Fruit fly (Drosophila melanogaster) whole organism, embryonic: ENCODE data around the gene Kaz-m1.

Source experiments
- Atf-2 ChIP-seq: fragments of 200-800 bp; sonication (Bioruptor generic); optimal IDR thresholded peaks from 2 replicates; lab custom pipeline; 2016; ENCODE audit warnings: missing biosample characterization, missing genetic modification characterization
- CG10267 ChIP-seq: fragments of 200-800 bp; sonication (Bioruptor generic); optimal IDR thresholded peaks from 2 replicates; lab custom pipeline; 2018; ENCODE audit warnings: missing biosample characterization, mild to moderate bottlenecking, missing genetic modification characterization, moderate library complexity
- CG10654 ChIP-seq: fragments of 200-800 bp; sonication (Bioruptor generic); optimal IDR thresholded peaks from 2 replicates; lab custom pipeline; 2016; ENCODE audit warnings: missing biosample characterization, missing genetic modification characterization
- CG10959 ChIP-seq: fragments of 200-800 bp; sonication (Bioruptor generic); IDR thresholded peaks from 2 replicates; pipeline ENCODE4 v1.3.6; 2022; ENCODE audit warnings: missing biosample characterization, missing genetic modification characterization
- CG13424 ChIP-seq: fragments of 200-800 bp; sonication (Bioruptor generic); optimal IDR thresholded peaks from 2 replicates; lab custom pipeline; 2019; ENCODE audit warnings: missing biosample characterization, mild to moderate bottlenecking, missing genetic modification characterization, moderate library complexity
- CG1602 ChIP-seq: fragments of 200-800 bp; sonication (Bioruptor generic); optimal IDR thresholded peaks from 3 replicates; lab custom pipeline; 2016; ENCODE audit warnings: missing biosample characterization, missing genetic modification characterization
- CG17612 ChIP-seq: fragments of 200-800 bp; sonication (Bioruptor generic); IDR thresholded peaks from 2 replicates; pipeline ENCODE4 v1.3.6; 2022; ENCODE audit warnings: missing biosample characterization, missing genetic modification characterization
- CG2199 ChIP-seq: fragments of 200-800 bp; sonication (Bioruptor generic); IDR thresholded peaks from 3 replicates; pipeline ENCODE4 v1.3.6; 2022; ENCODE audit warnings: missing biosample characterization, missing genetic modification characterization
- CG2202 ChIP-seq: fragments of 200-800 bp; sonication (Bioruptor generic); optimal IDR thresholded peaks from 2 replicates; lab custom pipeline; 2018; ENCODE audit warnings: missing biosample characterization, mild to moderate bottlenecking, missing genetic modification characterization
- CG34422 ChIP-seq: fragments of 200-800 bp; sonication (Bioruptor generic); IDR thresholded peaks from 3 replicates; pipeline ENCODE4 v1.3.6; 2022; ENCODE audit warnings: missing biosample characterization, missing genetic modification characterization
- CG4282 ChIP-seq: fragments of 200-800 bp; sonication (Bioruptor generic); optimal IDR thresholded peaks from 2 replicates; lab custom pipeline; 2016; ENCODE audit warnings: missing biosample characterization, missing genetic modification characterization
- CG4328 ChIP-seq: fragments of 200-800 bp; sonication (Bioruptor generic); optimal IDR thresholded peaks from 3 replicates; lab custom pipeline; 2017; ENCODE audit warnings: missing biosample characterization, missing genetic modification reagents, missing genetic modification characterization
- CG6683 ChIP-seq: fragments of 200-800 bp; sonication (Bioruptor generic); optimal IDR thresholded peaks from 2 replicates; lab custom pipeline; 2017; ENCODE audit warnings: missing biosample characterization, mild to moderate bottlenecking, missing genetic modification characterization, missing genetic modification reagents
- CG6791 ChIP-seq: fragments of 200-800 bp; sonication (Bioruptor generic); IDR thresholded peaks from 3 replicates; pipeline ENCODE4 v1.3.6; 2022; ENCODE audit warnings: missing biosample characterization, missing genetic modification characterization; ENCODE audit not compliant: partially characterized antibody
- CG7271 ChIP-seq: fragments of 200-800 bp; sonication (Bioruptor generic); optimal IDR thresholded peaks from 2 replicates; lab custom pipeline; 2018; ENCODE audit warnings: missing biosample characterization, mild to moderate bottlenecking, missing genetic modification characterization, moderate library complexity
- CG7357 ChIP-seq: fragments of 200-800 bp; sonication (Bioruptor generic); IDR thresholded peaks from 3 replicates; pipeline ENCODE4 v1.3.6; 2022; ENCODE audit warnings: missing biosample characterization, missing genetic modification characterization
- CG7372 ChIP-seq: fragments of 200-800 bp; sonication (Bioruptor generic); IDR thresholded peaks from 2 replicates; pipeline ENCODE4 v1.3.6; 2022; ENCODE audit warnings: missing biosample characterization, missing genetic modification characterization
- CG7556 ChIP-seq: fragments of 200-800 bp; sonication (Bioruptor generic); optimal IDR thresholded peaks from 2 replicates; lab custom pipeline; 2017; ENCODE audit warnings: missing biosample characterization, mild to moderate bottlenecking, missing genetic modification characterization
- CG7786 ChIP-seq: fragments of 200-800 bp; sonication (Bioruptor generic); optimal IDR thresholded peaks from 2 replicates; lab custom pipeline; 2016; ENCODE audit warnings: missing biosample characterization, missing genetic modification characterization
- CG7928 ChIP-seq: fragments of 200-800 bp; sonication (Bioruptor generic); optimal IDR thresholded peaks from 2 replicates; lab custom pipeline; 2017; ENCODE audit warnings: missing biosample characterization, mild to moderate bottlenecking, missing genetic modification characterization
- CG7963 ChIP-seq: fragments of 200-800 bp; sonication (Bioruptor generic); IDR thresholded peaks from 3 replicates; pipeline ENCODE4 v1.3.6; 2022; ENCODE audit warnings: missing biosample characterization, missing genetic modification characterization; ENCODE audit not compliant: partially characterized antibody
- CG9876 ChIP-seq: fragments of 200-800 bp; sonication (Bioruptor generic); optimal IDR thresholded peaks from 2 replicates; lab custom pipeline; 2016; ENCODE audit warnings: missing biosample characterization, missing genetic modification characterization
- CoRest ChIP-seq: fragments of 200-800 bp; sonication (Bioruptor generic); optimal IDR thresholded peaks from 3 replicates; lab custom pipeline; 2018; ENCODE audit warnings: missing biosample characterization, mild to moderate bottlenecking, missing genetic modification characterization, moderate library complexity
- Dip3 ChIP-seq: fragments of 200-800 bp; sonication (Bioruptor generic); optimal IDR thresholded peaks from 3 replicates; lab custom pipeline; 2016; ENCODE audit warnings: missing biosample characterization, missing genetic modification characterization
- Hr51 ChIP-seq, 2 experiments: fragments of 200-800 bp; sonication (Bioruptor generic); optimal IDR thresholded peaks; 2 replicates in 1 of 2; 3 replicates in 1 of 2; lab custom pipeline; 2016 to 2018; ENCODE audit warnings: missing biosample characterization in 2 of 2, missing genetic modification characterization in 2 of 2, mild to moderate bottlenecking in 1 of 2, moderate library complexity in 1 of 2
- Spps ChIP-seq: fragments of 200-800 bp; sonication (Bioruptor generic); optimal IDR thresholded peaks from 2 replicates; lab custom pipeline; 2018; ENCODE audit warnings: missing biosample characterization, mild to moderate bottlenecking, missing genetic modification characterization
- Sry-δ ChIP-seq: fragments of 200-800 bp; sonication (Bioruptor generic); optimal IDR thresholded peaks from 2 replicates; lab custom pipeline; 2016; ENCODE audit warnings: missing biosample characterization, missing genetic modification characterization
- Trl ChIP-seq, 3 experiments: fragments of >200 bp in 2 of 3; fragments of 200-800 bp in 1 of 3; sonication (Bioruptor generic) in 1 of 3; optimal IDR thresholded peaks; 2 replicates in 1 of 3; 3 replicates in 2 of 3; lab custom pipeline; 2016 to 2017; ENCODE audit warnings: missing biosample characterization in 1 of 3, missing genetic modification characterization in 1 of 3
- Usf ChIP-seq: fragments of 200-800 bp; sonication (Bioruptor generic); optimal IDR thresholded peaks from 2 replicates; lab custom pipeline; 2017; ENCODE audit warnings: missing genotype, missing biosample characterization, missing genetic modification characterization
- Xbp1 ChIP-seq: fragments of 200-800 bp; sonication (Bioruptor generic); optimal IDR thresholded peaks from 3 replicates; lab custom pipeline; 2016; ENCODE audit warnings: missing biosample characterization, mild to moderate bottlenecking, missing genetic modification characterization
- ab ChIP-seq: fragments of 200-800 bp; sonication (Bioruptor generic); optimal IDR thresholded peaks from 2 replicates; lab custom pipeline; 2016; ENCODE audit warnings: missing biosample characterization, missing genetic modification characterization
- abd-A ChIP-seq: fragments of 200-800 bp; sonication (Bioruptor generic); optimal IDR thresholded peaks from 3 replicates; lab custom pipeline; 2019; ENCODE audit warnings: missing biosample characterization, mild to moderate bottlenecking, missing genetic modification characterization, moderate library complexity
- crp ChIP-seq, 2 experiments: fragments of 200-800 bp; sonication (Bioruptor generic); optimal IDR thresholded peaks; 2 replicates in 1 of 2; 3 replicates in 1 of 2; lab custom pipeline; 2017; ENCODE audit warnings: missing biosample characterization in 2 of 2, missing genetic modification characterization in 2 of 2, mild to moderate bottlenecking in 1 of 2, moderate library complexity in 1 of 2
- dmrt99B ChIP-seq: fragments of 200-800 bp; sonication (Bioruptor generic); optimal IDR thresholded peaks from 2 replicates; lab custom pipeline; 2018; ENCODE audit warnings: missing biosample characterization, mild to moderate bottlenecking, missing genetic modification characterization, moderate library complexity
- ems ChIP-seq: fragments of 200-800 bp; sonication (Bioruptor generic); optimal IDR thresholded peaks from 3 replicates; lab custom pipeline; 2016; ENCODE audit warnings: missing biosample characterization, missing genetic modification characterization
- hbn ChIP-seq: fragments of 200-800 bp; sonication (Bioruptor generic); IDR thresholded peaks from 2 replicates; pipeline ENCODE4 v1.3.6; 2022; ENCODE audit warnings: missing biosample characterization, missing genetic modification characterization; ENCODE audit not compliant: partially characterized antibody
- insv ChIP-seq, 2 experiments: fragments of 200-800 bp; sonication (Bioruptor generic); optimal IDR thresholded peaks; 3 replicates each; lab custom pipeline; 2016 to 2018; ENCODE audit warnings: missing biosample characterization in 2 of 2, missing genetic modification characterization in 2 of 2
- ken ChIP-seq: fragments of 200-800 bp; sonication (Bioruptor generic); IDR thresholded peaks from 3 replicates; pipeline ENCODE4 v1.3.6; 2022; ENCODE audit warnings: missing biosample characterization, missing genetic modification characterization
- nau ChIP-seq: fragments of 200-800 bp; sonication (Bioruptor generic); optimal IDR thresholded peaks from 3 replicates; lab custom pipeline; 2017; ENCODE audit warnings: missing biosample characterization, mild to moderate bottlenecking, missing genetic modification characterization, missing genetic modification reagents
- oc ChIP-seq: fragments of 200-800 bp; sonication (Bioruptor generic); optimal IDR thresholded peaks from 2 replicates; lab custom pipeline; 2018; ENCODE audit warnings: missing biosample characterization, mild to moderate bottlenecking, missing genetic modification characterization, moderate library complexity
- otp ChIP-seq: fragments of 200-800 bp; sonication (Bioruptor generic); IDR thresholded peaks from 3 replicates; pipeline ENCODE4, ENCODE4 v1.3.6; 2022; ENCODE audit warnings: missing biosample characterization, missing genetic modification characterization
- pita ChIP-seq: fragments of 200-800 bp; sonication (Bioruptor generic); optimal IDR thresholded peaks from 2 replicates; lab custom pipeline; 2017; ENCODE audit warnings: missing biosample characterization, mild to moderate bottlenecking, missing genetic modification characterization
- pros ChIP-seq: fragments of 200-800 bp; sonication (Bioruptor generic); optimal IDR thresholded peaks from 3 replicates; lab custom pipeline; 2019; ENCODE audit warnings: missing biosample characterization, mild to moderate bottlenecking, missing genetic modification characterization, moderate library complexity
- sisA ChIP-seq: fragments of 200-800 bp; sonication (Bioruptor generic); IDR thresholded peaks from 2 replicates; pipeline ENCODE4 v1.3.6; 2022; ENCODE audit warnings: missing biosample characterization, missing genetic modification characterization
- slou ChIP-seq: fragments of 200-800 bp; sonication (Bioruptor generic); optimal IDR thresholded peaks from 3 replicates; lab custom pipeline; 2016; ENCODE audit warnings: missing biosample characterization, missing genetic modification characterization
- slp2 ChIP-seq: fragments of 200-800 bp; sonication (Bioruptor generic); optimal IDR thresholded peaks from 2 replicates; lab custom pipeline; 2016; ENCODE audit warnings: missing biosample characterization, missing genetic modification characterization
- tap ChIP-seq: fragments of 200-800 bp; optimal IDR thresholded peaks from 3 replicates; lab custom pipeline; 2019; ENCODE audit warnings: missing biosample characterization, mild to moderate bottlenecking, missing genetic modification characterization, moderate library complexity
- tgo ChIP-seq: fragments of 200-800 bp; sonication (Bioruptor generic); IDR thresholded peaks from 3 replicates; pipeline ENCODE4 v1.3.6; 2022; ENCODE audit warnings: missing biosample characterization, missing genetic modification characterization
- zen ChIP-seq: fragments of 200-800 bp; sonication (Bioruptor generic); optimal IDR thresholded peaks from 3 replicates; lab custom pipeline; 2018; ENCODE audit warnings: missing biosample characterization, mild to moderate bottlenecking, missing genetic modification characterization, moderate library complexity

Kaz-m1 gene

DNA sequence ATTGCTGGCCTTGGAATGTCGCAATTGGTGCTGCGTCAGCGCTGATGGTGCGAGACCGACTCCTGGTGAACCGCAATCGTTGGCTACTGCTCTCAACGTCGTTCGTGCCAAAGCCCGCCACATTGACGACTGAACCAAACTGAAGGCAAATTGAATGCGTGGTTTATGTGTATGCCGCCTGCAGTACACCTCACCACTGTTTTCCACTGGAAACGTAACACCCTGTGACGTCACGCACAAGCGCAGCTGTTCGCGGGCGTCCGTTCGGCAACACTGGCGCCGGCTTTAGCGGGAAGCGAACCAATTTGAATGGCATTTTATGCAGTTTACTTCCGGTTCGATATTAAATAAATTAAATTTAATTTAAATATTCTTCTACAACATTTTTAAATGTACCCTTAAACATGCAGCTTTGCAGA, 40.7 kb downstream of the Kaz-m1 start, which contains the start of gene Cmpk (continued):
- TF ChIP-seq CG10267 (tag; lab: Kevin White, UChicago) (peak; percentile 94), CG6683 (GFP tag; lab: Kevin White, UChicago) (peak; percentile 68), nau (GFP tag; lab: Kevin White, UChicago) (no peak), CG7928 (GFP tag; lab: Kevin White, UChicago) (peak; percentile 30), oc (no peak), CG2199 (GFP tag; lab: Robert Waterston, UW) (no peak), ab (GFP tag; lab: Kevin White, UChicago) (no peak), Atf-2 (GFP tag; lab: Kevin White, UChicago) (no peak), Dip3 (GFP tag; lab: Kevin White, UChicago) (peak; percentile 53), CG10654 (GFP tag; lab: Kevin White, UChicago) (peak; percentile 52), Usf (GFP tag; lab: Kevin White, UChicago) (peak; percentile 34), CG7271 (tag; lab: Kevin White, UChicago) (peak; percentile 85), hbn (GFP tag; lab: Robert Waterston, UW) (peak; percentile 27; the same call in 1 of the 2 replicates), dmrt99B (tag; lab: Kevin White, UChicago) (peak; percentile 63), CG7786 (GFP tag; lab: Kevin White, UChicago) (peak; percentile 39), CG1602 (no peak), CG4328 (GFP tag; lab: Kevin White, UChicago) (peak; percentile 80), Hr51 (GFP tag; optimal IDR thresholded peaks at IDR 0.05; lab: Kevin White, UChicago) (peak; percentile 38 to 56), crp (GFP tag; optimal IDR thresholded peaks at IDR 0.05; lab: Kevin White, UChicago) (peak; percentile 18 to 89), slp2 (GFP tag; lab: Kevin White, UChicago) (no peak), CG13424 (tag; lab: Kevin White, UChicago) (peak; percentile 38), Sry-δ (GFP tag; lab: Kevin White, UChicago) (no peak), pita (GFP tag; lab: Kevin White, UChicago) (no peak), abd-A (tag; lab: Kevin White, UChicago) (no peak), tgo (no peak; the same call in 2 of the 3 replicates), CG17612 (no peak), CG7963 (GFP tag; lab: Robert Waterston, UW) (no peak), zen (tag; lab: Kevin White, UChicago) (peak; percentile 13), CG7372 (GFP tag; lab: Robert Waterston, UW) (peak; percentile 29; the same call in 1 of the 2 replicates), Trl (optimal IDR thresholded peaks at IDR 0.05; lab: Kevin White, UChicago) (no peak), Trl (GFP tag; optimal IDR thresholded peaks at IDR 0.05; lab: Kevin White, UChicago) (peak; percentile 27), Xbp1 (GFP tag; lab: Kevin White, UChicago) (peak; percentile 71), insv (GFP tag; optimal IDR thresholded peaks at IDR 0.05; lab: Kevin White, UChicago) (peak in 1 of 2 experiments; percentile 58), CG10959 (GFP tag; lab: Robert Waterston, UW) (0 out of 2 replicates have a peak, but pooled peaks have one; percentile 10), pros (GFP tag; lab: Kevin White, UChicago) (no peak), ken (GFP tag; lab: Robert Waterston, UW) (0 out of 3 replicates have a peak, but pooled peaks have one; percentile 23), CG34422 (peak; percentile 87; the same call in 2 of the 3 replicates), tap (tag; lab: Kevin White, UChicago) (peak; percentile 72), CG4282 (peak; percentile 19), CG6791 (GFP tag; lab: Robert Waterston, UW) (no peak), CG7357 (GFP tag; lab: Robert Waterston, UW) (peak; percentile 11; the same call in 1 of the 3 replicates), CG9876 (GFP tag; lab: Kevin White, UChicago) (peak; percentile 3), slou (no peak), CG7556 (GFP tag; lab: Kevin White, UChicago) (peak; percentile 2), Spps (tag; lab: Kevin White, UChicago) (peak; percentile 21), CG2202 (tag; lab: Kevin White, UChicago) (peak; percentile 47), sisA (GFP tag; lab: Robert Waterston, UW) (0 out of 2 replicates have a peak, but pooled peaks have one; percentile 4), ems (peak; percentile 16), otp (GFP tag; lab: Robert Waterston, UW) (peak; percentile 26; the same call in 1 of the 3 replicates), CoRest (tag; lab: Kevin White, UChicago) (peak; percentile 58)
